Worm (Caenorhabditis elegans): ENCODE measurements around the gene Y54G2A.18.
"Not testable (repeated sequence)": the region's sequence is repeated elsewhere in the genome, so short reads cannot be mapped to it uniquely, and the experiment has no call there.

Gene Y54G2A.18

DNA sequence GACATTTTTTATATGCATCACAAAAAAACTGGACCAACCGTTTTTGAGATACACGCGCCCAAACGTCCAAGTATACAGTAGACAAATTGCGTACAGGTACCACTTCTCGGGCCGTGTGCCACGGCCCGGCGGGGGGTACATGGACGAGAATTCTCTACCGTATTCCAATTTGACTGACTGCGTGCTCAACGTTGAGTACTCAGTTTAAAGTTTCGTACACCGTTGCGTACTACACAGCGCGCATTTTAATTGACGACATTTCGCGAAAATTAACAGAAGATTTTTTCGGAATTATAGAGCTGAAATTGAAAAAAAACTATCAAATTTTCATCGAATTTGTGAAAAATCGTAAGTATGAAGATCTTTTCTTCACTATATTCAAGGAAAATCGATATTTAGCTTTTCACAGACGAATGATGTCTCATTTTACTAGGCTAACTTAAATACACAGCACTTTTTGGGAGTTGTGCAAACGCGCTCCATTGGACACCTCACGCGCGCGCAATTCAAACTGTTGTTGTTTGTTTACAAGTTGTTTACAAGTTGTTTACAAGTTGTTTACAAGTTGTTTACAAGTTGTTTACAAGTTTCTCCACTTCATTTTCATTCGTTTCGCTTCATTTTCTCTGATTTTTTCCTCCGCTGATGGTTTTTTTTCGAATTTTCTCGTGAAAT, 3.8 kb upstream of the Y54G2A.18 start:
- TF ChIP-seq cog-1 (tag; optimal IDR thresholded peaks at IDR 0.05): peak; percentile 14

DNA sequence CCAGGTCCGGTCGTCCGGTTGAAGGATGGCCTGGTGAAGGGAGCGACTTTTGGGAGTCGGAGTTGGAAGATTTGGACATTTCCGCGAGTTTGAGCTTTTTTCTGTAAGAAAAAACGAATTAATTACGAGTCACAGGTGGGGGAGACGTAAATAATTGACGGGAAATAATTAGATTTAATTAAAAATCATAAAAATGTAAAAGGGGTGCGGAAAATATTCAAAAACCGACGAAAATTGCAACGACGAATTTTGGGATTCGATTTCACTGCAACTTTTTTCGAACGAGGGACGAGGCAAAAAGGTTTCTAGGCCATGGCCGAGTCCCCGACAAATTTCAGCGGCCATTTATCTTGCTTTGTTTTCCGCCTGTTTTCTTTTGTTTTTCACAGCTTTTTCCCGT, 2.3 kb upstream of the Y54G2A.18 start, which contains the start of gene Y54G2A.19:
Y54G2A.19 (minus strand) TSS at position 101 of the 400 bp plus-strand sequence.
- not testable (repeated sequence) for TF ChIP-seq tab-1 (GFP tag; IDR thresholded peaks at IDR 0.05); klf-2 (GFP tag; conservative IDR thresholded peaks at IDR 0.05); T22C8.4 (GFP tag; IDR thresholded peaks at IDR 0.05)

DNA sequence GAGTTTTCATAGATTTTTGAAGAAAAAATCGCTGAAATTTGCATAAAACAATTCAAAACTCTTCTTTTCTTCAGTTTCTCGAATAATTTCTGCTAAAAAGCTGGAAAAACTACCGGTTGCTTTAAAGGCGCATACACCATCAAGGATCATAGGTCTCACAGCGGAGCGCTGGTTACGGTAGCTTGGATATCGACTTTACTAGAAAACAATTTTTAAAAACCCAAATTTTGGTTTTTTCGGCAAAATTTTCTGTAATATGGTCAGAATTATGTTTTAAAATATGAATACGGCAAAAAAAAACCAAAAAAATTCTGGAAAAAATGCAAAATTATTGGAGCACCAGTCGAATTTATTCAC, 1.2 kb upstream of the Y54G2A.18 start:
- TF ChIP-seq ztf-29 (GFP tag; IDR thresholded peaks at IDR 0.05): no peak
- no peak for TF ChIP-seq tab-1 (GFP tag; IDR thresholded peaks at IDR 0.05)
- TF ChIP-seq T22C8.4 (GFP tag; IDR thresholded peaks at IDR 0.05): no peak
- TF ChIP-seq med-1 (GFP tag; optimal IDR thresholded peaks at IDR 0.05; ENCODE audit: insufficient read depth): no peak
- no peak for TF ChIP-seq ref-1 (GFP tag; conservative IDR thresholded peaks at IDR 0.05)
- TF ChIP-seq flt-1 (GFP tag; IDR thresholded peaks at IDR 0.05): no peak

DNA sequence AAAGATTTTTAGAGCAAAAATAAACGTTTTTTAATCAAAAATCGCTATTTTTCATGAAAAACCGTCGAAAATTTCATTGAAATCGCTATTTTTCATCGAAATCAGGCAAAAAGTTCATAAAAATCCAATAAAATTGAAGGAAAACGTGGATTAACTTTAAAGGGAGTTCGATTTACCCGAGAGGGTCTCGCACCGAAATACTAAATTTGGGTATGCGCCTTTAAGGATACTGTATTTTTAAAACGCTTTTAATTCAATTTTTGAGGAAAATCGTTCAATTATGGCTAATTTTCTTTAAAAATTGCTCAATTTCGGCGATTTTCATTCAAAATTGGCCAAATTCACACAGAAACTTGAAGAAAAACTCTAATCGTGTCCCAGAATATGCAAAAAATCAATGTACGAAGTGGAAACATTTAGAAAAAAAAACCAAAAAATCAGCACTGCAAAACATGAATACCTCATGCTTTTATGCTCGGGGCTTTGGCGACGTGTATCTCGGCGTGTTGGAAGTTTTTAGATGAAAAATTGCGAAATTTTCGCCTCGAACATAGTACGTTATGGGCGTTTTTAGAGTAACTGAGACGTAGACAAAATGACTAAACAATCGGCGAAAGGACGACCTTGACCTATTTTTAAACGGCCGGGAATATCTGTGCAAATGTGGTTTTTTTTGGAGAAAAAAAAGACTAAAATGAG, 641 bp upstream of the Y54G2A.18 start:
- TF ChIP-seq flt-1 (GFP tag; IDR thresholded peaks at IDR 0.05): no peak
- no peak for TF ChIP-seq tab-1 (GFP tag; IDR thresholded peaks at IDR 0.05)
- no peak for TF ChIP-seq ztf-23 (GFP tag; IDR thresholded peaks at IDR 0.05)

DNA sequence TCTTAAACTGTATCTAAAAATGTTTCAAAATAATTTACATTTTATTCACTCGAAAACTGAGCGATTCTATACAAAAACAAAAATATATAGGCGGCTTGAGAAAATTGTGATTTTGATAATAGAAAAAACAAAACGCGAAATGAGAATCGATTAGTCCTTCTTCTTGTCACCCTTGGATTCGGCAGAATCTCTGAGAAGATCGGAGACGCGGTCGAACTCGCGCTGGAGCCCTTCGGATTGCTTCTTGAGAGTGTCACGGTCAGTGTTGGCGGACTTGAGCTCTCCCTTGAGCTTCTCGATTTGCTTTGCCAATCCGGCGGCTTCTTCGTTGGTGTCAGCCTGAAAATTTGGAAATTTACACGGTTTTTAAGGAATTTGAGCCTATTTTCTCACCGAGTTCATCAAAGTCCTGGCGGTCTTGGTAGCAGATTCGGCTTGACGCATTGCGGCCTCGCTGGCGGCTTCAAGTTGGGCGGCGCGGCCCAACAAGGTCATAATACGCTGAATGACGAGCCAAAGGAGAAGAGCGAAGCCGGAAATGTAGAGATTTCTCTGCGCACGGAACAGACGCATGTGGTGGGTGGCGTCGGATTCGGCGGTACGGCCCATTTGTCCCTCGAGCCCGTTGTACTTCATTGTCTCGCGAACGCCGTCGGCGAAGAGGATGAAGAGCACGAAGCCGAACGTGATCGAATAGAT, 611 bp downstream of the Y54G2A.18 start:
- TF ChIP-seq ztf-29 (GFP tag; IDR thresholded peaks at IDR 0.05) (no peak), flt-1 (GFP tag; IDR thresholded peaks at IDR 0.05) (no peak), med-1 (GFP tag; optimal IDR thresholded peaks at IDR 0.05; ENCODE audit: insufficient read depth) (no peak)

DNA sequence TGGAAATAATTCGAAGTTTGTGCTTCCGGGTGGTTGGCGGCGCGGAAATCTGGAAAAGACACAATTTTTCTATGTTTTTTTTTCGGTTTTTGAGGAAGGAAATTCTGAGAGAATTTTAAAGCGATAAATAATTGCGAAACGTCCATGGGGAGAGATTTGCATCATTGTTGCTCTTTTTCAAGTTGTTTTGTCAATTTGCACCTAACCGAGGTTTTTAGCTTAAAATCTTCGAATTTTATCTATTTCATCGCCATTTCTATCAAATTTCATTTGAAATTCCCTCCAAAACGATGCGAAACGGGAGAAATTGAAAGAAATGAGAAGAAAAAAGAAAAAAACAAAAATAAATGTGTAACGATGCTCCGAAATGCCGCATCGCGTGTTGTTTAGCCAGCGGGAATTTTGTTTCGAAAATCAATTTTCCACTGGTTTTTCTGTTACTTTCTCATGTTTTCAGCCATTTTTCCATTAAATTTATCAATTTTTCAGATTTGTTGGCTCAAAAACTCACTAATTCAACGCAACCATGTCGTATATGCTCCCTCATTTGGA, 1.8 kb downstream of the Y54G2A.18 start, which contains the start of the genes nprt-1 and dib-1:
nprt-1 (minus strand) TSS at position 51 of the 552 bp plus-strand sequence.
dib-1 (plus strand) TSS at position 482 of the 552 bp plus-strand sequence.
- TF ChIP-seq cog-1 (tag; optimal IDR thresholded peaks at IDR 0.05) (no peak), tab-1 (GFP tag; IDR thresholded peaks at IDR 0.05) (no peak), flt-1 (GFP tag; IDR thresholded peaks at IDR 0.05) (no peak), ztf-23 (GFP tag; IDR thresholded peaks at IDR 0.05) (no peak), ztf-29 (GFP tag; IDR thresholded peaks at IDR 0.05) (no peak), med-1 (GFP tag; optimal IDR thresholded peaks at IDR 0.05; ENCODE audit: insufficient read depth) (no peak), T22C8.4 (GFP tag; IDR thresholded peaks at IDR 0.05) (no peak), ref-1 (GFP tag; conservative IDR thresholded peaks at IDR 0.05) (no peak), klf-2 (GFP tag; conservative IDR thresholded peaks at IDR 0.05) (no peak)

DNA sequence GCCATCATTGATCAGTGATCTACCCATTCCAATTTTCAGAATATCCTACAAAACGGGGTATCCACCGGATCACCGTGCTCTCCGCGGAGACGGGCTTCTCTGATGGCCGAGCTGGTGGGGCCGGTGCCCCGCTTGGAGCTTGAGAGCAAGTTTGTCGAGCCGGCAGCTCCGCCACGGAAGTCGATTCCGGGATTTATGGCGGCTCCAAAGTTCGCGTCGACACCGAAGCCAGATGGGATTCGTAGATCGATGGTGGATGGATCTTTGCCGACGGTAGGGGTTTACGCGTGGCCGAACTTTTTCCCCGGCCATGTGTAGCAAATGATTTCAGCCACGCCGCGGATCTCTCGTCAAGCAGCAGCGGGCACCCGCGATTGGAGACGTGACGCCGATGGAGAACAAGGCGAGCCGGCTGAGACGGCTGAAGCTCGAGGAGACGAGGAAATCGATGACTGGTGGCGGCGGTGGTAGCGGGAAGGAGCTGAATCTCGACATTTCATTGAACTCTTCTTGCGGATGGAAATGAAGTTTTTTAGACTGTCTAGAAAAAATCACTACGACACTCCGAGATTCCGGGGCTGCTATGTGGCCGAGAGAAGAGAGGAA, 3.7 kb downstream of the Y54G2A.18 start:
- TF ChIP-seq cog-1 (tag; optimal IDR thresholded peaks at IDR 0.05) (no peak), tab-1 (GFP tag; IDR thresholded peaks at IDR 0.05) (no peak), ztf-29 (GFP tag; IDR thresholded peaks at IDR 0.05) (no peak), ztf-23 (GFP tag; IDR thresholded peaks at IDR 0.05) (no peak), flt-1 (GFP tag; IDR thresholded peaks at IDR 0.05) (no peak), T22C8.4 (GFP tag; IDR thresholded peaks at IDR 0.05) (no peak), med-1 (GFP tag; optimal IDR thresholded peaks at IDR 0.05; ENCODE audit: insufficient read depth) (no peak), ref-1 (GFP tag; conservative IDR thresholded peaks at IDR 0.05) (no peak), klf-2 (GFP tag; conservative IDR thresholded peaks at IDR 0.05) (no peak)

DNA sequence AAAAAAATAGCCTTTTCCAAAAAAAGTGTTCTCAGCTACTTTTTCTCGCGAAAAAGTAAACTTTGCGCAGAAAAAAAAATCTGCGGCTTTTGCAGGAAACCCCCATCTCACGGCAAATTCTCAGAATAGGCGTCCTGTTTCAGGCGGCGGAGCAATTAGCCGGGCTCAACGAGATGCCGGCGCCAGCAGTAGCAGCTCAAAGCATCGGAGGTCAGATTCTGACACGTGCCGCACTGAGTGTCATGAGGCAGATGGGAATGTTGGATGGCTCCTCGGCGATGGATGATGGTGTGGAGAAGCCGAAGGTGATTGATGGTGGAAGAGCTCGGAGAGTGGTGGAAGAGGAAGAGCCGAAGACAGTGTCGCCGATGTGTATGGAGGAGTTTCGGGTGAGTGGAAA, 5.0 kb downstream of the Y54G2A.18 start:
- TF ChIP-seq flt-1 (GFP tag; IDR thresholded peaks at IDR 0.05) (no peak), ztf-29 (GFP tag; IDR thresholded peaks at IDR 0.05) (no peak), ztf-23 (GFP tag; IDR thresholded peaks at IDR 0.05) (no peak), klf-2 (GFP tag; conservative IDR thresholded peaks at IDR 0.05) (no peak), cog-1 (tag; optimal IDR thresholded peaks at IDR 0.05) (no peak), T22C8.4 (GFP tag; IDR thresholded peaks at IDR 0.05) (no peak), med-1 (GFP tag; optimal IDR thresholded peaks at IDR 0.05; ENCODE audit: insufficient read depth) (no peak), tab-1 (GFP tag; IDR thresholded peaks at IDR 0.05) (no peak)

DNA sequence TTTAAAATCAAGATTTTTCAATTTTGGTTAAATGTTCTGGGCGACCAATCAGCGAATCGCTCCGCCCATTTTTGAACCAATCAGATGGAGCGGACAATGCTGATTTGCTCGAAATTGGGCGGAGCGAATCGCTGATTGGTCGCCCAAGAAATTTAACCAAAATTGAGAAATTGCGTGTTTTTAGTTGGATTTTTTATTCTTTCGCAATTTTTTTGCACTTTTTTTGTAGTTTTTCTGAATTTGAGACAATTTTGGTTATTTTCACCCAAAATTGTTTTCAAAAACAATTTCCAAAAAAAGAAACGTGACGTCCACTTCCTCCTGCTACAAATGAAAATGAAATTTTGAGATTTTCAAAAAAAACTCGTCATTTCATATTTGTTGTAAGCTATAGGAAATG, 5.6 kb downstream of the Y54G2A.18 start, which contains the start of gene dml-1:
dml-1 (plus strand) TSS at position 301 of the 400 bp plus-strand sequence.
- TF ChIP-seq ztf-23 (GFP tag; IDR thresholded peaks at IDR 0.05) (no peak), ref-1 (GFP tag; conservative IDR thresholded peaks at IDR 0.05) (no peak), med-1 (GFP tag; optimal IDR thresholded peaks at IDR 0.05; ENCODE audit: insufficient read depth) (no peak), flt-1 (GFP tag; IDR thresholded peaks at IDR 0.05) (no peak), ztf-29 (GFP tag; IDR thresholded peaks at IDR 0.05) (no peak), cog-1 (tag; optimal IDR thresholded peaks at IDR 0.05) (no peak), tab-1 (GFP tag; IDR thresholded peaks at IDR 0.05) (no peak), klf-2 (GFP tag; conservative IDR thresholded peaks at IDR 0.05) (no peak), T22C8.4 (GFP tag; IDR thresholded peaks at IDR 0.05) (no peak)
